Worm (Caenorhabditis elegans): Measurements from ENCODE around the gene srz-74.

srz-74 gene

DNA sequence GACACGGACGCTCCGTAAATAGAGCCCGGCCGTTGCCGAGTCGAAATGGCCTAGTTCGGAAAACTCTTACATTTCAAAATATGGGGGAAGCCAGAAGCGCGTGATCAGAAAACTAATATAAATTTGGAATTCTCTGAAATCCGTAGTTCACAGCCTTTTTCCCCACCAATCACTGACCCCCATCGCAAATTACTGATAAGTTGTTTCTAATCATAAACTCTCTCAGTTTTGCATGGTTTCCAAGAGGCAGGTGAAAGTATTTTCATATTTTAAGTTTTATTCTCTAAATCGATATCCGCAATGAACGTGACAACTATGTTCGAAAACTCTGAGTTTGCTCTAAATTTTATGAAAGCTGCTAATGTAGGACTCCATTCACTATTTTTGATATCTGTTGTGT, at the start of gene srz-74:
srz-74 (plus strand) TSS at position 301 of the 400 bp plus-strand sequence.
- TF ChIP-seq lir-3 (tag; optimal IDR thresholded peaks at IDR 0.05) (no peak), unc-62 (GFP tag; optimal IDR thresholded peaks at IDR 0.05 in 1 of 2) (peak in 1 of 2 experiments; percentile 16), unc-62 (tag; optimal IDR thresholded peaks at IDR 0.05) (no peak)

DNA sequence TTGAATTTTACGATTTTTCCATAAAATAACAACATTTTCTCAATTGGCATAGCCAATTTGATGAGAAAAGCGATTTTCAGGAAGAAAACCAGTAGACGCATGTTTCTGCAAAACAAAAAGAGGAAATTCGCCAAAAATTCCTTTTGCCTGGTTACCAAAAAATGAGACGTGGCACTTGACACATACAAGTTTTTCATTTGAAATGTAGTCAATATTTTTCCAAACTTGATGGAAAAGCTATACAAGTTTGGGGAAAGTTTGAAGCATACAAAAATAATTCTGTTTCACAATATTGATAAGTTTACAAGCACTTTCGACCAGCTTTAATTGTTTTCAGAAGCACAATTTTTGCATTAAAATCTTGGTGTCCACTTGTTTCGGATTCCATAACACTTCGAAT, 48.6 kb upstream of the srz-74 start, which contains the start of gene clec-191:
clec-191 (minus strand) TSS at position 101 of the 400 bp plus-strand sequence.
- TF ChIP-seq aly-2 (tag; optimal IDR thresholded peaks at IDR 0.05) (no peak), hlh-30 (tag; optimal IDR thresholded peaks at IDR 0.05; ENCODE audit: insufficient read depth) (no peak), dmd-6 (GFP tag; IDR thresholded peaks at IDR 0.05) (no peak), jun-1 (tag; optimal IDR thresholded peaks at IDR 0.05) (no peak), ceh-44 (GFP tag; IDR thresholded peaks at IDR 0.05) (no peak), D1046.2 (GFP tag; IDR thresholded peaks at IDR 0.05) (no peak), cey-2 (tag; optimal IDR thresholded peaks at IDR 0.05; ENCODE audit: borderline replicate concordance, insufficient read depth) (no peak), aha-1 (tag) (no peak), nhr-42 (GFP tag; IDR thresholded peaks at IDR 0.05) (no peak), gei-8 (GFP tag; optimal IDR thresholded peaks at IDR 0.05) (no peak), ZK546.5 (tag; optimal IDR thresholded peaks at IDR 0.05) (no peak), lsy-2 (tag; optimal IDR thresholded peaks at IDR 0.05) (no peak), daf-12 (tag; optimal IDR thresholded peaks at IDR 0.05) (no peak), Y105C5A.15 (GFP tag; IDR thresholded peaks at IDR 0.05) (no peak), mdl-1 (tag; optimal IDR thresholded peaks at IDR 0.05) (no peak), egl-27 (tag; optimal IDR thresholded peaks at IDR 0.05) (no peak), unc-62 (GFP tag; optimal IDR thresholded peaks at IDR 0.05 in 1 of 2) (no peak), unc-62 (tag; optimal IDR thresholded peaks at IDR 0.05) (no peak), php-3 (GFP tag; IDR thresholded peaks at IDR 0.05) (no peak), ztf-7 (tag; optimal IDR thresholded peaks at IDR 0.05) (no peak), nhr-10 (tag; optimal IDR thresholded peaks at IDR 0.05) (no peak)

ce11 chrIV:16290745-16291144, 38.5 kb upstream of the srz-74 start, which contains the start of gene srz-75:
Gene srz-75 (minus strand): TSS chrIV:16290845.
- TF ChIP-seq unc-62 (GFP tag; optimal IDR thresholded peaks at IDR 0.05 in 1 of 2) (peak in 1 of 2 experiments; percentile 77), unc-62 (tag; optimal IDR thresholded peaks at IDR 0.05) (no peak), vab-7 (GFP tag; IDR thresholded peaks at IDR 0.05) (no peak), aha-1 (tag) (peak; percentile 64)

DNA sequence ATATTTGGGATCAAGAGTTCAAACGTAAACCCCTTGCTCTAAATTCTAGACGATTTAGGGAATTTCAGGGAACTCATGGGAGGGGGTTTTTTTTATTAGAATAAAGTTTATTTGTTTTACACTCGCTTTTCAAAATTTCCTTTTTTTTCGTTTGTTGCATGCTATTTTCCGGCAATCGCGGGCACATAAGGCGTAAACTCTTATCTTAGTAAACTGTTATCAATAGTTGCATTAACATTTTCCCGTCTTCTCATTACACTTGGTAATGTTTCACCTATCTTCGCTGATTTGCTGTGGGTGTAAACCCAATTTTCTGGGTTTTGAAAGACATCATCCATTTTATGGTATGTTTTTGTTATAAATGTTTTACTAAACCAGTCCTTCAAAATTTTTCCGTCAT, 35.4 kb upstream of the srz-74 start:
- no peak for TF ChIP-seq arid-1 (GFP tag; conservative IDR thresholded peaks at IDR 0.05)
- no peak for TF ChIP-seq unc-39 (tag; optimal IDR thresholded peaks at IDR 0.05)
- TF ChIP-seq zfp-3 (GFP tag; conservative IDR thresholded peaks at IDR 0.05): no peak
- no peak for TF ChIP-seq egl-43 (GFP tag; IDR thresholded peaks at IDR 0.05)
- TF ChIP-seq pqm-1 (tag; optimal IDR thresholded peaks at IDR 0.05): peak; percentile 68
- no peak for TF ChIP-seq daf-16 (GFP tag; optimal IDR thresholded peaks at IDR 0.05)
- peak; percentile 69 for TF ChIP-seq daf-16 (tag; optimal IDR thresholded peaks at IDR 0.05)

- TF ChIP-seq F26F4.8 (GFP tag; conservative IDR thresholded peaks at IDR 0.05) (no peak), nhr-76 (tag; optimal IDR thresholded peaks at IDR 0.05) (no peak), daf-16 (GFP tag; optimal IDR thresholded peaks at IDR 0.05) (no peak), daf-16 (tag; optimal IDR thresholded peaks at IDR 0.05) (no peak), sdz-12 (GFP tag; optimal IDR thresholded peaks at IDR 0.05) (no peak), duxl-1 (tag; optimal IDR thresholded peaks at IDR 0.05; ENCODE audit: poor library complexity) (no peak), aha-1 (tag) (no peak), mes-2 (tag; optimal IDR thresholded peaks at IDR 0.05; ENCODE audit: poor library complexity, severe bottlenecking) (no peak), ceh-20 (GFP tag; IDR thresholded peaks at IDR 0.05) (no peak), cey-2 (tag; optimal IDR thresholded peaks at IDR 0.05; ENCODE audit: borderline replicate concordance, insufficient read depth) (no peak), fos-1 (tag; optimal IDR thresholded peaks at IDR 0.05) (no peak), Y105C5A.15 (GFP tag; IDR thresholded peaks at IDR 0.05) (no peak), arid-1 (GFP tag; conservative IDR thresholded peaks at IDR 0.05) (no peak), nhr-111 (GFP tag; optimal IDR thresholded peaks at IDR 0.05) (no peak), zip-11 (GFP tag; IDR thresholded peaks at IDR 0.05) (no peak), T20F7.1 (GFP tag; optimal IDR thresholded peaks at IDR 0.05) (no peak), nhr-41 (GFP tag; IDR thresholded peaks at IDR 0.05) (no peak), dpl-1 (GFP tag; optimal IDR thresholded peaks at IDR 0.05) (no peak), php-3 (GFP tag; IDR thresholded peaks at IDR 0.05) (no peak), ztf-11 (tag; optimal IDR thresholded peaks at IDR 0.05) (no peak)
Measured at ce11 chrIV:16298851-16299250, 30.4 kb upstream of the srz-74 start, which contains the start of gene srz-72. Gene srz-72 (plus strand): TSS chrIV:16299151.

Measured in whole organism, L4 larva.